Fruit fly (Drosophila melanogaster): ENCODE data around the gene nis.

dm6 chr2L:1634099-1634856 lies 47.3 kb upstream of the nis start:
- TF ChIP-seq CTCF (optimal IDR thresholded peaks at IDR 0.05) (no peak), CG8478 (optimal IDR thresholded peaks at IDR 0.05) (no peak)
